Fruit fly (Drosophila melanogaster): ENCODE measurements around the gene Sas-4.

DNA sequence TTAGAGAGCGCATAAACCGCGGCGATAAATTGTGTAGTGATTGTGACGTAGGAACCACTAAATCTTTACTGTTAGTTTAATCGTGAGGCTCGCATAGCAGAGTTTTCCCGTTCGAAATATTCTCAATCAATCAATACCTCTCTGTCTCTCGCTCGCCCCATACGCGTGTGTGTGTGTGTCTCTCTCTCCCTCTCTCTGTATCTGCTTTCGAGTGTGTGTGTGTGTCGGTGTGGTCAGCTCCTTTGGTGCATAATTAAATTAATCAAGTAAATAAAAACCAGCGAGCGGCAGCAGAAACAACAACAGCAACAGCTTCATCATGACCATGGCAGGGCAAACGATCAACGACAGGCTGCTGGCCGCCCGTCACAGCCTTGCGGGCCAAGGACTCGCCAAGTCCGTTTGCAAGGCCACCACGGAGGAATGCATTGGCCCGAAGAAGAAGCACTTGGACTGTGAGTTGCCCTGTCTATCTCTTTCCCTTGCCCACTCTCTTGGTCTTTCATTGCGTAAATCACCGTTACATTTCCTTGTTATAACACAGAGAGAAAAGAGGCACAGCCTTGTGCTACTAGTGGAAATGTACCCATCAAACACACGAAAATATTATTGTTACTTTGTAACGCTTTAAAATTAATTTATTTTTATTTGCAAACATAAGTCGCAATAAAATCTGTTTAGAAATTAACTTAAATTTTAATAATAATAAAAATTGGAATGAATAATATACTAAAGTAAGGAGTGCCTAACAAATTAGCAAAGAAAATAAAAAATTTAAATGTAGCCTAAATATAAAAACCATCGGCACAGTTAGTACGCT, 36.1 kb downstream of the Sas-4 start:
- TF ChIP-seq Sin3A (optimal IDR thresholded peaks at IDR 0.05) (no peak), psq (optimal IDR thresholded peaks at IDR 0.05) (no peak)

Measured in Kc167 (cell line).